Worm (Caenorhabditis elegans) whole organism, L4/young adult: ENCODE measurements around the gene gskl-1.
"Not testable (repeated sequence)": the region's sequence is repeated elsewhere in the genome, so short reads cannot be mapped to it uniquely, and the experiment has no call there.

ENCODE experiments used
- W03F9.2 ChIP-seq: fragments of 150-350 bp; optimal IDR thresholded peaks from 2 replicates; lab custom pipeline; 2014; ENCODE audit warnings: missing biosample characterization, missing genetic modification characterization
- dao-5 ChIP-seq: sonication (generic microtip); optimal IDR thresholded peaks from 2 replicates; lab custom pipeline; 2016; ENCODE audit warnings: missing genotype, missing genetic modification characterization, moderate library complexity, missing compliant biosample characterization
- him-1 ChIP-seq: sonication (generic microtip); optimal IDR thresholded peaks from 2 replicates; lab custom pipeline; 2016; ENCODE audit warnings: missing genotype, missing genetic modification reagents, missing genetic modification characterization, missing compliant biosample characterization

The gskl-1 gene

ce11 chrII:10930678-10931650 lies 16.4 kb upstream of the gskl-1 start:
- no peak for TF ChIP-seq W03F9.2 (tag; lab: Kevin White, UChicago)
- no peak for TF ChIP-seq dao-5 (tag; lab: Kevin White, UChicago)
- TF ChIP-seq him-1 (tag; lab: Kevin White, UChicago) = no peak

DNA sequence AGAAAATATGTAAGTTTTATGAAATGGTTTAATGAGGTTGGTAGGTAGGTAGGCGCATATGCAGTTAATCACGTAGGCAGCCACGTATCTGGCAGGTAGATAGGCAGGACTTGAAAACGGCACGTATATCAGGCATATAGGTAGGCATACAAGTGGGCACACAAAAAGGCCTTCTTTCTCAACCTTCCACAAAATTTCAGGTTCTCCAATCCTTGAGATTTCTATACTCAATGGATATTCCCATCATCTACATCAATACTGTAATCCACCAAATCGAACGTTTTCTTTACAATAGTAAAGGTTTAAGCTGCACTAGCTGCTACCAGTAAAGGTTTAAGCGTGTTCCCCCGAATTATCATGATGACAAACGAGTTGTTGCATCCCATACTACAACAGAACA lies 15.1 kb upstream of the gskl-1 start:
- no peak for TF ChIP-seq him-1 (tag; lab: Kevin White, UChicago)
- TF ChIP-seq W03F9.2 (tag; lab: Kevin White, UChicago) = no peak
- TF ChIP-seq dao-5 (tag; lab: Kevin White, UChicago) = no peak

ce11 chrII:10933948-10934722 lies 13.2 kb upstream of the gskl-1 start:
- TF ChIP-seq W03F9.2 (tag; lab: Kevin White, UChicago) (no peak), him-1 (tag; lab: Kevin White, UChicago) (no peak), dao-5 (tag; lab: Kevin White, UChicago) (no peak)

DNA sequence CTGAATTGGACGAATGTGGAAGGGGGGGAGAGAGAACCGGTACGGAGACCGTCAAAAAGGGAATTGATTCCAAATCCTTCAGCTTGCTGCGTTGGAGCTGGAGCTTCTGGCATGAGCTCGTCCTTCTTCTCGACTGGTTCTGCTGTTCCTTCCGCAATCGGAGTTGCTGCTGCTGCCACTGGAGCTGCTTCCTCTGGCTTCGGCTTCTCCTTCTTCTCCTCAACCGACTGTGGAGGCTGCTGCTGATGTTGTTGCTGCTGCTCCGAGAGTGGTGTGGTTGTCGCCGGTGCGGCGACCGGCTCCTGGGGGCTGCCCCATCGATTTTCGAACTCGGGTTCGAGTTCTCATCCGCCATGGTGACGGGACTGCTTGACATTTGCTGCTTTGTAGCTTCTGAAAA lies 12.6 kb upstream of the gskl-1 start, which contains the start of gene R03D7.2:
TSS of gene R03D7.2 (minus strand) at position 399 of the 400 bp plus-strand sequence.
- no peak for TF ChIP-seq him-1 (tag; lab: Kevin White, UChicago)
- no peak for TF ChIP-seq dao-5 (tag; lab: Kevin White, UChicago)
- no peak for TF ChIP-seq W03F9.2 (tag; lab: Kevin White, UChicago)

DNA sequence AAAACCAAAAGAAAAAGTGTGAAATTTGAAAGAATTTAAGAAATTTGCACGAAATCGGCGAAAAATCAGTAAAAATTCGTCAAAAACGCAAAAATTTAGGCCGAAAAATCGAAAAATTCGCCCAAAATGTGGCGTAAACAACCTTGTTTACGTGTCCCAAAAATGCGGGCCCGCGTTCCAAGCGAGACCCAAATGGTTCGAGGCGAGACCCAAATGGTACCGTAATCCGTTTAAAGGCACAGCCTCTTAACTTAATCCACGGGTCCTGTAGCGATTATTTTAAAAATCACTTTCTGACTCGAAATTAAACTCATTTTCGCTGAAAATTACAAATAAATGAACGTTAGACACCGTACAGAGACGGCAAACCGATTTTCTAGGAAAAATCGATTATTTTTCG lies 12.0 kb upstream of the gskl-1 start:
- no peak for TF ChIP-seq W03F9.2 (tag; lab: Kevin White, UChicago)
- no peak for TF ChIP-seq dao-5 (tag; lab: Kevin White, UChicago)
- no peak for TF ChIP-seq him-1 (tag; lab: Kevin White, UChicago)

- not testable (repeated sequence) for TF ChIP-seq him-1, dao-5, W03F9.2 (tag; lab: Kevin White, UChicago)
Observed at ce11 chrII:10941918-10942317, 5.4 kb upstream of the gskl-1 start, which contains the start of gene R03D7.15. Gene R03D7.15 (plus strand): TSS chrII:10942216.

- no peak for TF ChIP-seq W03F9.2 (tag; lab: Kevin White, UChicago)
- no peak for TF ChIP-seq dao-5 (tag; lab: Kevin White, UChicago)
- TF ChIP-seq him-1 (tag; lab: Kevin White, UChicago) = no peak
Observed at ce11 chrII:10945446-10945845, 1.9 kb upstream of the gskl-1 start.

DNA sequence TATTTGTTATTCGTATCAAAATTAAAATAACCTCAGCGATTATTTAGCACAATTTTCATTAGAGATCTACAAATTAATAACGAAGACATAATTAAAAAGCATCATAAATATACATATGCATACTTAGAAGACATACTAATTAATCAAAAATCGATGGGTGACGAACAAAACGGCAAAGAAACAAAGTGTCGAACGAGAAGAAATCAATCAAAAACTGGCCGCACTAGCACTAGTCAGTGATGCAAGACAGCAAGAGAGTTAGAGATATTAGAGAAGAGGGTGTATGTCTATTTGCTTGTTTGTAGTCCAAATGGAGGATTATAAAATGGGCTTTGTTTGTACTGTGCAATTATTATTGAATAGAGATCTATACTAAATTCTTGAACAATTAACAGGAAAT lies 511 bp upstream of the gskl-1 start:
- no peak for TF ChIP-seq dao-5 (tag; lab: Kevin White, UChicago)
- no peak for TF ChIP-seq him-1 (tag; lab: Kevin White, UChicago)
- no peak for TF ChIP-seq W03F9.2 (tag; lab: Kevin White, UChicago)

DNA sequence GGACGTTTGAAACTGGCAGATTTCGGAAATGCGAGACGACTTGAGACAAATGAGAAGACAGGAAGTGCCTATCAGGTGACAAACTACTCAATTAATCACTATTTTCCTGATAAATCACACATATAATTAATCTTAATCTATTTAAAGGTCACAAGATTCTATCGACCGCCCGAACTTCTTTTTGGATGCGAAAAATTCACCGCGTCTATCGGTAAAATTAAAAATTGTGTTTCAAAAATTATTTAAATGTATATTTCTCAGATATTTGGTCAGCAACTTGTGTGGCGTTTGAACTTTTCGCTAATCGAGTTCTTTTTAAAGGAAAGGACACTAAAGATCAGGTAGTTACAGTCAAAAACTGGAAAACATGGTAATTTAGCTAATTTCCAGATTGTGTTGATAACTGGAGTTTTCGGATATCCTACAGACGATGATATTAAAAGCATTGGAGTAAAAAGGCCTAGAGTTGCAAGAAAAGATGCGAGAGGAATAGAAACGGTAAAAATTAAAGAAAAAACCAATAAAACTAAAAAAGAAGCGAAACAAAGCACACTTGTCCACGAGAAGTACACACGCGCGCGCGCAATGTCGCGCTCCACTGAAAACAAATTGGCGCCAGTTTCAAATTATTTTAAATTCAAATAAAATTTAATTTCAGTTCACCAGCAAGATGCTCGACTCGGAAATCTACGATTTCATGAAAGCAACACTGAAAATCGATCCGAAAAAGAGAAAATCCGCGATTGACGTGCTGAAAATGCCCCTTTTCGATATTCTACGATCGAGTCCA lies 1.1 kb downstream of the gskl-1 start:
- TF ChIP-seq W03F9.2 (tag; lab: Kevin White, UChicago) = no peak
- TF ChIP-seq dao-5 (tag; lab: Kevin White, UChicago) = no peak
- TF ChIP-seq him-1 (tag; lab: Kevin White, UChicago) = no peak

DNA sequence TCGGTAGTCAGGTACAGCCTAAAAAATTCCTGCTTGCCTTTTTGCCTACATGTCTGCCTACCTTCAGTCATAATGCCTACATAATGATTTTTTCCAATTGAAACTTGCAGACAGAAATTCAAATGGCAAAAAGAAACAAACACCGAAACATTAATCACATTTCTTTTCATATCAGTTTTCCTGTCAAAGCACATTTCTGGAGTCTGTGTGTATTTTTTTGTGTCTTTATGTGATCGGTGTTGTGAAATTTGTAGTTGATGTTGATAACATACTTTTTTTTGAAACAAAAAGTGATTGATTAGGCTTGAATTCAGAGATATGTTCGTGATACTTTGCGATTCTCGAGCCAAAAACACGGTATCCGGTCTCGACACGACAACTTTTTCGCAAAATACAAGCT lies 2.0 kb downstream of the gskl-1 start:
- TF ChIP-seq dao-5 (tag; lab: Kevin White, UChicago) (no peak), W03F9.2 (tag; lab: Kevin White, UChicago) (no peak), him-1 (tag; lab: Kevin White, UChicago) (no peak)

ce11 chrII:10950107-10950679 lies 2.8 kb downstream of the gskl-1 start, which contains the start of gene gst-5:
Gene gst-5 (plus strand): TSS chrII:10950352.
- TF ChIP-seq him-1 (tag; lab: Kevin White, UChicago) = no peak
- no peak for TF ChIP-seq dao-5 (tag; lab: Kevin White, UChicago)
- TF ChIP-seq W03F9.2 (tag; lab: Kevin White, UChicago) = no peak

DNA sequence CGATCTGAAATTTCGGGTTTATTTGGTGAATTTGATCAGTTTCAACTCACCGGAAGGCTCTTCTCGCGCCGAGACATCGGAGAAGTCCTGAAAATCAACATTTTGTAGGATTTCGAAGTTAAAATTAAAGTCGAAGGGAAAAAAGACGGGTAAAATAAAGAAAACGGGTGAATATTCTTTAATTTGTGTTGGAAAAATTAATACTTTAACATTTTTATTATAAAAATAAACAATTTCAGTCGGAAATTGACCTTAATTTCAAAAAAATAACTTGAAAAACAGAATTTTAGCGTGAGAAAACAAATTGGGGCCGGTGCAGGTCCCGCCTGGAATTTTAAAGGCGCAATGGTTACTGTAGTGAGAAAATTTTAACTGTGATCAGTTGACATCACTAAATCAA lies 5.7 kb downstream of the gskl-1 start, which contains the start of gene nos-1:
TSS of gene nos-1 (minus strand) at position 101 of the 400 bp plus-strand sequence.
- TF ChIP-seq dao-5 (tag; lab: Kevin White, UChicago) (no peak), W03F9.2 (tag; lab: Kevin White, UChicago) (no peak), him-1 (tag; lab: Kevin White, UChicago) (no peak)
